Worm (Caenorhabditis elegans) whole organism, L4 larva: Measurements from ENCODE around the gene try-1.
"Not testable (repeated sequence)": the region's sequence is repeated elsewhere in the genome, so short reads cannot be mapped to it uniquely, and the experiment has no call there.

ENCODE experiments used
- ama-1 ChIP-seq: fragments of 150-350 bp; optimal IDR thresholded peaks from 2 replicates; lab custom pipeline; 2014; ENCODE audit warnings: inconsistent platforms, mixed read lengths
- ceh-28 ChIP-seq: fragments of 150-350 bp; optimal IDR thresholded peaks from 2 replicates; lab custom pipeline; 2014; ENCODE audit warnings: missing biosample characterization, missing genetic modification reagents, missing genetic modification characterization
- ceh-82 ChIP-seq: sonication (generic microtip); optimal IDR thresholded peaks from 2 replicates; lab custom pipeline; 2017; ENCODE audit warnings: missing biosample characterization, missing genetic modification characterization
- dmd-9 ChIP-seq: fragments of 200-800 bp; sonication (Bioruptor generic); IDR thresholded peaks from 2 replicates; pipeline ENCODE4 v1.3.6; 2022; ENCODE audit warnings: missing genetic modification reagents, missing genetic modification characterization, missing compliant biosample characterization
- mdl-1 ChIP-seq, 2 experiments: fragments of 150-350 bp in 1 of 2; sonication (generic microtip) in 1 of 2; optimal IDR thresholded peaks; 2 replicates each; lab custom pipeline; 2014 to 2017; ENCODE audit warnings: missing biosample characterization in 2 of 2, missing genetic modification characterization in 2 of 2
- nhr-76 ChIP-seq: fragments of 150-350 bp; optimal IDR thresholded peaks from 2 replicates; lab custom pipeline; 2014; ENCODE audit warnings: missing biosample characterization, missing genetic modification characterization
- rbr-2 ChIP-seq: sonication (generic microtip); optimal IDR thresholded peaks from 2 replicates; lab custom pipeline; 2016; ENCODE audit warnings: missing genotype, missing genetic modification characterization, missing compliant biosample characterization
- snpc-4 ChIP-seq: fragments of 150-350 bp; optimal IDR thresholded peaks from 2 replicates; lab custom pipeline; 2014; ENCODE audit warnings: missing biosample characterization, missing genetic modification characterization

DNA sequence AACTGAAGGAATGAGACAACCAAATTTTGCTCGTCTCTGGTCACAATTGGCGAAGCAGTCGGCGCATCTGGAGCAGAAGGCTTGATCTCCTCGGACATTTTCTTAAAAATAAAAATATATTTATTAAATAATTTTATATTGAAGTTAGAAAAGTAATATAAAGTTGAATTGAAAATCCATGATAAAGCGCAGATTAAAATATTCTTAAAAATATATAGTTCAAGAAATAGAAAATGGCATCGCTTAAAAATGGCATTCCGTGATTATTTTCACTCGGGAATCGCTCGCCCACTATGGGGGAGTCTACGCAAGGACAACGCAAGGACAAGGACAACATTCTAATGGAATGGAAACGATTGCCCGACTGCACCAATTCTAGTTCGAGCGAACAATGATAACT, 45.6 kb downstream of the try-1 start, which contains the start of gene sgt-1:
- TF ChIP-seq snpc-4 (tag; lab: Kevin White, UChicago); dmd-9; ceh-28 (tag; lab: Kevin White, UChicago); nhr-76 (tag; lab: Kevin White, UChicago); ceh-82; ama-1 (lab: Kevin White, UChicago); mdl-1 (tag; optimal IDR thresholded peaks at IDR 0.05; lab: Kevin White, UChicago); rbr-2 (tag; lab: Kevin White, UChicago): not testable (repeated sequence)
